Worm (Caenorhabditis elegans): ENCODE results near the gene epg-6.

The epg-6 gene

DNA sequence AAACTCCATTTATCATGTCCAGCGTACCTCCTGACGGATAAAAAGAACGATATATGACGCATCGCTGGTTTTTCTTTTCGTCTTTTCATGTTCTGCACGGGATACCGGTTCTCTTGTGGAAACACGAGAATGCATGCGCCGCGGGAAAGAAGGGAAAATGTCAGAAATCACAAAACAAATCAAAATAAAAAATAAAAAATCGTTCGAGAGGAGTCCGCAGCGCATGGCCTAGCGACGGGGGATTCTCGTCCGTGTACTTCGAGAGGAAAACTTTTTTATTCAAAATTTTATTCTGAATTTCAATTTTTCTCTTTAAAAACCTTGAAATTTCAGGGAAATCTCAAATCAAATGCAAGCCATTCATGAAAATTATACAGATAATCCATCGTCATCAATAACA is 21.2 kb upstream of the epg-6 start, which contains the start of the genes lron-10 and hpr-9 (continued):
- TF ChIP-seq let-607 (tag; optimal IDR thresholded peaks at IDR 0.05) (peak; percentile 20 to 68), F22D6.2 (tag; optimal IDR thresholded peaks at IDR 0.05) (peak; percentile 72), ama-1 (optimal IDR thresholded peaks at IDR 0.05) (no peak), ama-1 (GFP tag; optimal IDR thresholded peaks at IDR 0.05) (no peak), egl-18 (GFP tag; IDR thresholded peaks at IDR 0.05) (0 out of 2 replicates have a peak, but pooled peaks have one; percentile 23), attf-3 (GFP tag; conservative IDR thresholded peaks at IDR 0.05) (no peak), madf-6 (GFP tag; IDR thresholded peaks at IDR 0.05) (peak; percentile 78), dpl-1 (GFP tag; optimal IDR thresholded peaks at IDR 0.05) (peak; percentile 17), ztf-28 (GFP tag; IDR thresholded peaks at IDR 0.05) (0 out of 2 replicates have a peak, but pooled peaks have one; percentile 58), aptf-2 (GFP tag; conservative IDR thresholded peaks at IDR 0.05) (peak; percentile 67; the same call in 1 of the 2 replicates)

ce11 chrIII:10615166-10615565 is 15.2 kb upstream of the epg-6 start, which contains the start of gene mrpl-22:
TSS of gene mrpl-22 (plus strand) at chrIII:10615466.
- TF ChIP-seq F10E7.11 (tag; optimal IDR thresholded peaks at IDR 0.05) (no peak), lin-35 (GFP tag; optimal IDR thresholded peaks at IDR 0.05) (peak in 1 of 3 experiments; percentile 16)

DNA sequence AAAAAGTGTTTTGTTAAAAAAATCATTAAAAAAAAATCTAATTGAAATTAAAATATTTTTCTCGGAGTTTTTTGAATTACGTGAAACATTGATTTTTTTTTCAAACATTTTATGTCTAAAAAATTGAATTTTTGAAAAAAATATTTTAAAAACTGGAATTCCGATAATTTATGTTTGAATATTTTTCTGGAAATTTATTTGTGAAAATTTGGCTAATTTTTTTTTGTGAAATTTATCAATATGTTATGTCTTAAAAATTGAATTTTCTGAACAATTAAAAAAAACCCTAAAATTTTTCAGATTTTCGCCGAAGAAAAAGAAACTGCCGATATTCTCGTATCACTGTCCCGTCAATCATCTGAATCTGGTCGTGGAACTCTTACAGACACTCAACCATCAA is 12.3 kb upstream of the epg-6 start, which contains the start of gene Y39A1A.24:
Y39A1A.24 (plus strand) TSS at position 301 of the 400 bp plus-strand sequence.
- TF ChIP-seq fkh-3 (tag; optimal IDR thresholded peaks at IDR 0.05) (no peak), lsy-27 (tag; optimal IDR thresholded peaks at IDR 0.05; ENCODE audit: borderline replicate concordance, insufficient read depth) (no peak), nhr-120 (GFP tag; IDR thresholded peaks at IDR 0.05) (no peak), athp-1 (tag; optimal IDR thresholded peaks at IDR 0.05) (no peak), bed-1 (GFP tag; IDR thresholded peaks at IDR 0.05) (no peak), ceh-91 (GFP tag; IDR thresholded peaks at IDR 0.05) (no peak), ztf-25 (GFP tag; IDR thresholded peaks at IDR 0.05) (no peak), pha-4 (tag; optimal IDR thresholded peaks at IDR 0.05) (no peak), B0019.2 (GFP tag; conservative IDR thresholded peaks at IDR 0.05) (no peak), B0035.1 (tag; optimal IDR thresholded peaks at IDR 0.05) (no peak), lsl-1 (GFP tag; optimal IDR thresholded peaks at IDR 0.05) (no peak), lir-1 (GFP tag; conservative IDR thresholded peaks at IDR 0.05) (no peak), ztf-6 (GFP tag; IDR thresholded peaks at IDR 0.05) (no peak), tbx-9 (tag; optimal IDR thresholded peaks at IDR 0.05; ENCODE audit: borderline replicate concordance) (no peak)

DNA sequence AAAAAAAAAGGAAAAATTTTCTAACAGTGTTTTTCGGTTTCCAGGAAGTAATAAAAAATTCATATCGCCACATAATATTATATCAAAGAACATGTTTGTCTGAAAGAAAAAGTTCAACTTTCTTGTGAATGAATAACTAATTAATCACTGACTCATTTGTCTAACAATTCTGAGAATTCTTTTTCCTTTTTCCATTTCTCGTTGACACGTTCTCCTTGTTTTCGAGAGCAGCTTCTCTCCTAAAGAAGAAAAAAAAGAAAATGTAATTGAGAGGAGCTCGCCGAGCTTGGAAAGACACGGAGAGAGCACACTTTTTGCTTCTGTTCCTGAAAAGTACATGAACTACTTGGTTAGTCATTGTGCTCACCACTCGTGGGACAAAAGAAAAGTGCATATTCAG is 8.2 kb upstream of the epg-6 start:
- TF ChIP-seq nhr-27 (tag; optimal IDR thresholded peaks at IDR 0.05) (no peak), F39B2.1 (GFP tag; IDR thresholded peaks at IDR 0.05) (no peak), chd-7 (tag; optimal IDR thresholded peaks at IDR 0.05) (no peak), gei-17 (GFP tag; optimal IDR thresholded peaks at IDR 0.05) (no peak), F37B4.10 (GFP tag; IDR thresholded peaks at IDR 0.05) (no peak), somi-1 (GFP tag; optimal IDR thresholded peaks at IDR 0.05) (no peak), ztf-28 (GFP tag; IDR thresholded peaks at IDR 0.05) (no peak), egrh-3 (GFP tag; IDR thresholded peaks at IDR 0.05) (no peak), ceh-79 (tag; optimal IDR thresholded peaks at IDR 0.05) (no peak), dpl-1 (GFP tag; optimal IDR thresholded peaks at IDR 0.05) (no peak), madf-6 (GFP tag; IDR thresholded peaks at IDR 0.05) (no peak), B0019.2 (GFP tag; conservative IDR thresholded peaks at IDR 0.05) (no peak), tlf-1 (GFP tag; optimal IDR thresholded peaks at IDR 0.05) (no peak), attf-3 (GFP tag; conservative IDR thresholded peaks at IDR 0.05) (no peak), pbrm-1 (GFP tag; IDR thresholded peaks at IDR 0.05) (no peak), ekl-4 (GFP tag; IDR thresholded peaks at IDR 0.05) (no peak)
